Fruit fly (Drosophila melanogaster): ENCODE results near the gene CG13877.

CG13877 gene

dm6 chr3L:184251-184650 lies 33.6 kb upstream of the CG13877 start, which contains the start of the genes CG34140, Mkp and Mtch (continued):
- TF ChIP-seq Neu2 (GFP tag; optimal IDR thresholded peaks at IDR 0.05; ENCODE audit: borderline replicate concordance) (peak; percentile 60), CG2129 (GFP tag; IDR thresholded peaks at IDR 0.05; ENCODE audit: partially characterized antibody) (peak; percentile 97), Chrac-16 (GFP tag; optimal IDR thresholded peaks at IDR 0.05) (peak; percentile 87), ab (GFP tag; optimal IDR thresholded peaks at IDR 0.05) (peak; percentile 69), pnt (GFP tag; optimal IDR thresholded peaks at IDR 0.05) (peak; percentile 77), vnd (GFP tag; IDR thresholded peaks at IDR 0.05; ENCODE audit: partially characterized antibody) (peak; percentile 94), CG2678 (tag; optimal IDR thresholded peaks at IDR 0.05) (no peak), exex (tag; optimal IDR thresholded peaks at IDR 0.05) (no peak), unpg (GFP tag; optimal IDR thresholded peaks at IDR 0.05) (no peak), YL-1 (GFP tag; optimal IDR thresholded peaks at IDR 0.05) (peak; percentile 98), trh (GFP tag; optimal IDR thresholded peaks at IDR 0.05) (peak; percentile 74), Ravus (GFP tag; IDR thresholded peaks at IDR 0.05) (peak; percentile 25; the same call in 1 of the 2 replicates), luna (GFP tag; optimal IDR thresholded peaks at IDR 0.05) (peak; percentile 55), Oaz (GFP tag; IDR thresholded peaks at IDR 0.05) (0 out of 2 replicates have a peak, but pooled peaks have one; percentile 39), sisA (GFP tag; IDR thresholded peaks at IDR 0.05) (peak; percentile 86), CkIIα-i1 (GFP tag; IDR thresholded peaks at IDR 0.05) (no peak), lov (optimal IDR thresholded peaks at IDR 0.05) (no peak), lov (GFP tag; IDR thresholded peaks at IDR 0.05) (peak; percentile 65; the same call in 1 of the 3 replicates), D19B (GFP tag; optimal IDR thresholded peaks at IDR 0.05) (no peak), stc (GFP tag; IDR thresholded peaks at IDR 0.05) (peak; percentile 74; the same call in 1 of the 2 replicates), CG31388 (GFP tag; optimal IDR thresholded peaks at IDR 0.05) (peak; percentile 54), ken (GFP tag; IDR thresholded peaks at IDR 0.05) (peak; percentile 80), dan (GFP tag; IDR thresholded peaks at IDR 0.05) (peak; percentile 46; the same call in 1 of the 2 replicates), jumu (GFP tag; optimal IDR thresholded peaks at IDR 0.05) (peak; percentile 91), kay (GFP tag; optimal IDR thresholded peaks at IDR 0.05) (peak; percentile 90), ind (GFP tag; optimal IDR thresholded peaks at IDR 0.05) (peak; percentile 91), CG10431 (GFP tag; optimal IDR thresholded peaks at IDR 0.05) (peak; percentile 85), chn (GFP tag; optimal IDR thresholded peaks at IDR 0.05) (peak; percentile 94), CG13624 (GFP tag; optimal IDR thresholded peaks at IDR 0.05) (no peak), Poxn (GFP tag; IDR thresholded peaks at IDR 0.05) (no peak), CG16779 (GFP tag; IDR thresholded peaks at IDR 0.05) (peak; percentile 46; the same call in 1 of the 2 replicates), ems (GFP tag; optimal IDR thresholded peaks at IDR 0.05) (peak; percentile 68), Rx (GFP tag; IDR thresholded peaks at IDR 0.05) (peak; percentile 76), CG4854 (GFP tag; optimal IDR thresholded peaks at IDR 0.05) (no peak), CG18011 (GFP tag; optimal IDR thresholded peaks at IDR 0.05) (peak; percentile 92), CG34224 (GFP tag; IDR thresholded peaks at IDR 0.05; ENCODE audit: partially characterized antibody) (peak; percentile 94), CG7987 (GFP tag; optimal IDR thresholded peaks at IDR 0.05) (peak; percentile 40), sens (GFP tag) (peak; percentile 98), Dfd (GFP tag; optimal IDR thresholded peaks at IDR 0.05) (no peak), ewg (GFP tag; optimal IDR thresholded peaks at IDR 0.05) (peak; percentile 73), ranshi (GFP tag; IDR thresholded peaks at IDR 0.05) (peak; percentile 80; the same call in 1 of the 2 replicates), CG34422 (GFP tag; IDR thresholded peaks at IDR 0.05) (peak; percentile 89), pita (GFP tag; optimal IDR thresholded peaks at IDR 0.05) (no peak), CG30403 (GFP tag; optimal IDR thresholded peaks at IDR 0.05) (peak; percentile 94), CG10321 (GFP tag; IDR thresholded peaks at IDR 0.05) (0 out of 2 replicates have a peak, but pooled peaks have one; percentile 26), zen (tag; optimal IDR thresholded peaks at IDR 0.05) (peak; percentile 78), CG10565 (GFP tag; optimal IDR thresholded peaks at IDR 0.05) (peak; percentile 4), stwl (tag; optimal IDR thresholded peaks at IDR 0.05) (peak; percentile 67), en (GFP tag; optimal IDR thresholded peaks at IDR 0.05) (peak; percentile 69), tna (GFP tag; IDR thresholded peaks at IDR 0.05; ENCODE audit: partially characterized antibody) (peak; percentile 90), CG2875 (GFP tag; optimal IDR thresholded peaks at IDR 0.05) (no peak), Hr39 (optimal IDR thresholded peaks at IDR 0.05) (no peak)
